Fruit fly (Drosophila melanogaster) whole organism, wandering third instar larva: ENCODE results near the gene CG13314.

Experiments
- Hr78 ChIP-seq: fragments of >200 bp; optimal IDR thresholded peaks from 2 replicates; lab custom pipeline; 2017; ENCODE audit warnings: missing biosample characterization, missing genetic modification characterization
- dmrt93B ChIP-seq: fragments of 200-800 bp; sonication (Bioruptor generic); optimal IDR thresholded peaks from 2 replicates; lab custom pipeline; 2018; ENCODE audit warnings: missing biosample characterization, mild to moderate bottlenecking, missing genetic modification characterization
- ey ChIP-seq: fragments of 200-800 bp; sonication (Bioruptor generic); optimal IDR thresholded peaks from 2 replicates; lab custom pipeline; 2016; ENCODE audit warnings: missing biosample characterization, missing genetic modification characterization
- rgr ChIP-seq: fragments of 200-800 bp; sonication (Bioruptor generic); optimal IDR thresholded peaks from 3 replicates; lab custom pipeline; 2016; ENCODE audit warnings: missing biosample characterization, mild to moderate bottlenecking, missing genetic modification characterization
- tai ChIP-seq: sonication (Bioruptor generic); optimal IDR thresholded peaks from 2 replicates; lab custom pipeline; 2016; ENCODE audit warnings: missing biosample characterization, missing genetic modification characterization
- usp ChIP-seq: fragments of >200 bp; optimal IDR thresholded peaks from 2 replicates; lab custom pipeline; 2017; ENCODE audit warnings: missing biosample characterization, missing genetic modification characterization

DNA sequence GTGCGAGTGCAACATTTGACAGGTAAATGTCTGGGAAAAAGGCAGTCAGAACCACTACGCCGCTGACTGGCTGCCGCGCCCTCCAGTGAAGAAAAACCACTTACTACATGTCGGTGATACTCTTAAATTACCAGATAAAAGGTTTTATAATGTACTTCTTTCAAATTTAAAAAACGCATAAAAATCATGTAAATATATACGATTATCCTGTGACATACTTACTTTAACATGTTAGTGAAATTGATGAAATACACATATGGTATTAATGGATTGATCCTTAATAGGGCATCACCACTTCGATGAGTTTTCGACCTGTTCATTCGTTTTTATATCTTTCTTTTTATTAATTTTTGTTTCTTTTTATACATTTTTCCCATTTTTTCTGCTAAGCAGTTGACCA, 45.0 kb downstream of the CG13314 start:
- TF ChIP-seq usp (GFP tag; lab: Kevin White, UChicago) (no peak), rgr (GFP tag; lab: Kevin White, UChicago) (no peak), ey (GFP tag; lab: Kevin White, UChicago) (no peak), Hr78 (GFP tag; lab: Kevin White, UChicago) (no peak), tai (GFP tag; lab: Kevin White, UChicago) (no peak), dmrt93B (GFP tag; lab: Kevin White, UChicago) (no peak)
